Worm (Caenorhabditis elegans) whole organism, L2 larva: ENCODE results near the gene C31C9.7.
"Not testable (repeated sequence)": the region's sequence is repeated elsewhere in the genome, so short reads cannot be mapped to it uniquely, and the experiment has no call there.

Experiments
- C34F6.9 ChIP-seq: fragments of 150-350 bp; optimal IDR thresholded peaks from 2 replicates; lab custom pipeline; 2014; ENCODE audit warnings: missing biosample characterization, missing genetic modification characterization
- F13H6.1 ChIP-seq: sonication (generic microtip); optimal IDR thresholded peaks from 2 replicates; lab custom pipeline; 2016; ENCODE audit warnings: missing genetic modification characterization, missing compliant biosample characterization
- R02D3.7 ChIP-seq: fragments of 150-350 bp; optimal IDR thresholded peaks from 2 replicates; lab custom pipeline; 2014; ENCODE audit warnings: missing biosample characterization, missing genetic modification characterization
- Y55F3AM.14 ChIP-seq: fragments of 200-800 bp; sonication (Bioruptor generic); optimal IDR thresholded peaks from 2 replicates; lab custom pipeline; 2018; ENCODE audit warnings: mild to moderate bottlenecking, missing genetic modification characterization, missing compliant biosample characterization
- ZK546.5 ChIP-seq: sonication (generic microtip); optimal IDR thresholded peaks from 2 replicates; lab custom pipeline; 2017; ENCODE audit warnings: missing biosample characterization, missing genetic modification characterization
- aly-2 ChIP-seq: fragments of 150-350 bp; optimal IDR thresholded peaks from 2 replicates; lab custom pipeline; 2014; ENCODE audit warnings: missing biosample characterization, missing genetic modification characterization
- ama-1 ChIP-seq: fragments of 150-350 bp; optimal IDR thresholded peaks from 2 replicates; lab custom pipeline; 2018; ENCODE audit warnings: inconsistent platforms
- ceh-16 ChIP-seq: fragments of 150-350 bp; optimal IDR thresholded peaks from 2 replicates; lab custom pipeline; 2014; ENCODE audit warnings: missing biosample characterization, missing genetic modification characterization
- ceh-82 ChIP-seq: fragments of 150-350 bp; optimal IDR thresholded peaks from 2 replicates; lab custom pipeline; 2014; ENCODE audit warnings: missing biosample characterization, missing genetic modification characterization
- crh-2 ChIP-seq: sonication (generic microtip); optimal IDR thresholded peaks from 2 replicates; lab custom pipeline; 2017; ENCODE audit warnings: missing biosample characterization, missing genetic modification characterization
- dmd-4 ChIP-seq: sonication (generic microtip); optimal IDR thresholded peaks from 2 replicates; lab custom pipeline; 2017; ENCODE audit warnings: missing biosample characterization, missing genetic modification characterization
- egl-27 ChIP-seq: sonication (generic microtip); optimal IDR thresholded peaks from 3 replicates; lab custom pipeline; 2017; ENCODE audit warnings: missing biosample characterization, missing genetic modification reagents, missing genetic modification characterization
- elt-1 ChIP-seq: fragments of 150-350 bp; optimal IDR thresholded peaks from 2 replicates; lab custom pipeline; 2014; ENCODE audit warnings: missing biosample characterization, missing genetic modification characterization
- fos-1 ChIP-seq: fragments of 150-350 bp; optimal IDR thresholded peaks from 2 replicates; lab custom pipeline; 2014; ENCODE audit warnings: missing biosample characterization, missing genetic modification characterization
- gmeb-1 ChIP-seq: fragments of 150-350 bp; optimal IDR thresholded peaks from 2 replicates; lab custom pipeline; 2014; ENCODE audit warnings: missing biosample characterization, missing genetic modification characterization
- lin-11 ChIP-seq: fragments of 150-350 bp; sonication (generic microtip); optimal IDR thresholded peaks from 2 replicates; lab custom pipeline; 2014; ENCODE audit warnings: missing biosample characterization, missing genetic modification characterization, inconsistent platforms, mixed read lengths
- lin-13 ChIP-seq: fragments of 150-350 bp; optimal IDR thresholded peaks from 2 replicates; lab custom pipeline; 2014; ENCODE audit warnings: missing biosample characterization, missing genetic modification reagents, missing genetic modification characterization
- lin-39 ChIP-seq: fragments of 150-350 bp; optimal IDR thresholded peaks from 2 replicates; lab custom pipeline; 2014; ENCODE audit warnings: missing biosample characterization, missing genetic modification reagents, missing genetic modification characterization
- lsy-2 ChIP-seq, 2 experiments: fragments of 150-350 bp in 1 of 2; sonication (generic microtip) in 1 of 2; optimal IDR thresholded peaks; 2 replicates each; lab custom pipeline; 2014 to 2017; ENCODE audit warnings: missing biosample characterization in 2 of 2, missing genetic modification characterization in 2 of 2
- mbf-1 ChIP-seq: sonication (generic microtip); optimal IDR thresholded peaks from 2 replicates; lab custom pipeline; 2017; ENCODE audit warnings: missing biosample characterization, missing genetic modification characterization
- mdl-1 ChIP-seq, 2 experiments: fragments of 150-350 bp in 1 of 2; sonication (generic microtip) in 1 of 2; optimal IDR thresholded peaks; 2 replicates each; lab custom pipeline; 2017; ENCODE audit warnings: missing biosample characterization in 2 of 2, missing genetic modification characterization in 2 of 2
- nhr-10 ChIP-seq: sonication (generic microtip); optimal IDR thresholded peaks from 2 replicates; lab custom pipeline; 2017; ENCODE audit warnings: missing biosample characterization, missing genetic modification characterization
- nhr-11 ChIP-seq: fragments of 150-350 bp; optimal IDR thresholded peaks from 2 replicates; lab custom pipeline; 2014; ENCODE audit warnings: missing biosample characterization, missing genetic modification characterization
- nhr-12 ChIP-seq: fragments of 150-350 bp; optimal IDR thresholded peaks from 2 replicates; lab custom pipeline; 2014; ENCODE audit warnings: missing biosample characterization, missing genetic modification characterization
- nhr-21 ChIP-seq: fragments of 150-350 bp; optimal IDR thresholded peaks from 2 replicates; lab custom pipeline; 2014; ENCODE audit warnings: missing biosample characterization, missing genetic modification characterization
- nhr-237 ChIP-seq: fragments of 150-350 bp; optimal IDR thresholded peaks from 2 replicates; lab custom pipeline; 2014; ENCODE audit warnings: missing biosample characterization, missing genetic modification characterization
- nhr-6 ChIP-seq: fragments of 150-350 bp; optimal IDR thresholded peaks from 2 replicates; lab custom pipeline; 2014; ENCODE audit warnings: missing biosample characterization, missing genetic modification characterization
- peb-1 ChIP-seq: fragments of 150-350 bp; optimal IDR thresholded peaks from 2 replicates; lab custom pipeline; 2014; ENCODE audit warnings: missing biosample characterization, missing genetic modification characterization
- sma-3 ChIP-seq: sonication (generic microtip); optimal IDR thresholded peaks from 2 replicates; lab custom pipeline; 2016; ENCODE audit warnings: missing genetic modification reagents, missing genetic modification characterization, missing compliant biosample characterization
- sma-9 ChIP-seq, 2 experiments: fragments of 150-350 bp in 1 of 2; sonication (generic microtip) in 1 of 2; optimal IDR thresholded peaks; 2 replicates each; lab custom pipeline; 2014 to 2016; ENCODE audit warnings: missing genetic modification characterization in 2 of 2, mild to moderate bottlenecking in 1 of 2, missing biosample characterization in 1 of 2, missing compliant biosample characterization in 1 of 2, missing genetic modification reagents in 1 of 2, moderate library complexity in 1 of 2
- snpc-4 ChIP-seq: fragments of 150-350 bp; optimal IDR thresholded peaks from 2 replicates; lab custom pipeline; 2014; ENCODE audit warnings: missing biosample characterization, missing genetic modification characterization
- unc-39 ChIP-seq: fragments of 150-350 bp; optimal IDR thresholded peaks from 2 replicates; lab custom pipeline; 2014; ENCODE audit warnings: missing biosample characterization, missing genetic modification characterization
- unc-55 ChIP-seq: fragments of 150-350 bp; sonication (generic microtip); optimal IDR thresholded peaks from 3 replicates; lab custom pipeline; 2014; ENCODE audit warnings: missing biosample characterization, missing genetic modification reagents, missing genetic modification characterization
- ztf-4 ChIP-seq: fragments of 150-350 bp; optimal IDR thresholded peaks from 2 replicates; lab custom pipeline; 2014; ENCODE audit warnings: missing biosample characterization, missing genetic modification characterization

C31C9.7 gene

ce11 chrII:13640210-13640609 is 28.7 kb upstream of the C31C9.7 start (continued):
- no peak for TF ChIP-seq R02D3.7
- no peak for TF ChIP-seq lin-11 (tag; lab: Kevin White, UChicago)

DNA sequence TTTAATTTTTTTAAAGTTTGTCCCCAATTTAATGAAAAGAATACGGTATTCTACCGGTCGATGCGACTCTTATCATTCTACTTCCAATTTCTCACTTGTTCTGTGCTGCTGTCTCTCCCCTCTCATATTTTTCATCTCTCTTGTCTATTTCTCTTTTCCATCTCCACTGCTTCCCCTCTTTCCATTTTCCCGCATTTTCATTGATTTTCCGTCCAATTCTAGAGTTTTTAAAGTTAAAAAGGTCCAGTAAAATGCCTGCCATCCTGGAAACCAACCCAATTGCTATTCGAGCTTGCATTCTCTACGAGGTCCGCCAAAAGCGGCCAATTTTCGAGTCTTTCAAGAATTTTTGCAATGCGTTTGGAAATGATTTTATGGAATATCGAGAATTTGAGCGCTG is 27.6 kb upstream of the C31C9.7 start, which contains the start of gene fbxa-167:
Gene fbxa-167, plus strand, starts transcription at position 179 of the 400 bp plus-strand sequence.
- TF ChIP-seq ama-1, result no peak
- TF ChIP-seq lin-39 (tag; lab: Kevin White, UChicago), result no peak
- TF ChIP-seq dmd-4 (tag; lab: Kevin White, UChicago), result no peak
- TF ChIP-seq nhr-11 (tag; lab: Kevin White, UChicago), result no peak
- peak; percentile 4 for TF ChIP-seq fos-1 (tag; lab: Kevin White, UChicago)
- no peak for TF ChIP-seq lin-13
- peak; percentile 16 for TF ChIP-seq unc-55
- no peak for TF ChIP-seq Y55F3AM.14 (GFP tag; lab: Kevin White, UChicago)
- no peak for TF ChIP-seq nhr-10 (tag; lab: Kevin White, UChicago)
- TF ChIP-seq peb-1, result no peak
- no peak for TF ChIP-seq nhr-6 (tag; lab: Kevin White, UChicago)

ce11 chrII:13648230-13648629 is 20.7 kb upstream of the C31C9.7 start, which contains the start of gene fbxa-169:
Gene fbxa-169 (plus strand): TSS chrII:13648530.
- TF ChIP-seq ceh-82 (tag; lab: Kevin White, UChicago) (no peak), snpc-4 (tag; lab: Kevin White, UChicago) (no peak), nhr-6 (tag; lab: Kevin White, UChicago) (no peak), Y55F3AM.14 (GFP tag; lab: Kevin White, UChicago) (no peak)

DNA sequence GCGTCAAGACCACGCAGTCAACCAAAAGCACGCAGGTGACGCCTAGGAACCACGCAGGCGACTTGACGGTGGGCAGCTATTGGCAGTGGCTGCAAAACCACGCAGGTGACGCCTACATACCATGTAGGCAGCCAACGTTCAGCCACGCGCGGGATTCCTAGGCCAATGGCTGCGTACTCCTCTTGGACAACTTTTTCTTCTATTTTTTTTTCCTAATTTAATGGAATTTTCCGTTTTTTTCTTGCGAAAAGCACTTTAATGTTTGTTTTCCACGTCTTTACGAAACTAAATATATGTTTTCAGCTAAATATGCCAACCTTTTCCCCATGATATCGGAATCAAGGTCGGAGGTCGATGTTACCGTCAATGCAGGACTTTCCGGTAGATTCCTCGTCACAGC is 14.2 kb upstream of the C31C9.7 start, which contains the start of gene C31C9.9:
Gene C31C9.9, plus strand, starts transcription at position 301 of the 400 bp plus-strand sequence.
- not testable (repeated sequence) for TF ChIP-seq ztf-4; snpc-4 (tag; lab: Kevin White, UChicago); F13H6.1 (tag; lab: Kevin White, UChicago)

DNA sequence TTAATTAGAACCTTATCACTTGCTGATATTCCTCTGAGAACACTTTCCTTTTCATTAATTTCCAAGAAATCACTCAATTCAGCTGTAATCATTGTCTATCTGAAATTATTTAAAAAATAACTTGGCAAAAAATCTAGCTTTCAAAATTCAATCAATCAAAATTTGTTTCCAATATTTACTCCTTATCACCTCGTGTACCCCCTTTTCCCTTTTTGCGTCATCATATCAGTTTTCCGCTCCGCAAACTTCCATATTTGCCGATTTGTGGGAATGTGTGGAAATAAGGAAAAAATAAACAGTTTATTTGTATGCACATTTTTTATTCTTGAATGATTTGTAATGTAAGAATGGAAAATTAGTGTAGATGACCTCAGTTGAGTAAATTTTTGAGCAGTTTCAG is 6.9 kb upstream of the C31C9.7 start, which contains the start of gene C31C9.6:
Gene C31C9.6, minus strand, starts transcription at position 101 of the 400 bp plus-strand sequence.
- TF ChIP-seq R02D3.7; C34F6.9 (tag; lab: Kevin White, UChicago); ZK546.5 (tag; lab: Kevin White, UChicago): not testable (repeated sequence)

DNA sequence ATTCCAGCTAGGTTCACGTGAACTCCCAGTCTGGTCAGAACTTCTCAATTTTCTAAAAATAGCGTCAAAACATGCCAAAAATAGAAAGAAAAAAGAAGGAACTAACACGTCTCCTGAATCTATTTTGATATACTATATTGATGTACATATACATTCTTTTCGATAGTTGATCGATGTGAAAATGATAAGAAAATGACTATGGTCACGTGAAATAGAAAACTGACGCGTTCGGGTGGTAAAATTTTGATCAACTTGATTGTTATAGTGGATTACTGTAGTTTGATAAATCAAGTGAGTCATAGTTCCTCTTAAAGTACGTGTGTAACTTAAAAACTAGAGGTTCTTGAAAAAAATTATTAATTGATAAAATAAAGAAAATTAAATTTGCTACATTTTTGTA is 4.5 kb upstream of the C31C9.7 start:
- TF ChIP-seq crh-2 (tag; lab: Kevin White, UChicago) (peak; percentile 73), nhr-21 (peak; percentile 16), gmeb-1 (peak; percentile 13), aly-2 (no peak), sma-3 (GFP tag; lab: Kevin White, UChicago) (peak; percentile 45), lsy-2 (tag; optimal IDR thresholded peaks at IDR 0.05; lab: Kevin White, UChicago) (peak in 1 of 2 experiments; percentile 63), sma-9 (GFP tag; optimal IDR thresholded peaks at IDR 0.05; lab: Kevin White, UChicago) (peak; percentile 61), sma-9 (tag; optimal IDR thresholded peaks at IDR 0.05; lab: Kevin White, UChicago) (no peak), R02D3.7 (no peak), mbf-1 (tag; lab: Kevin White, UChicago) (no peak), fos-1 (tag; lab: Kevin White, UChicago) (peak; percentile 66)

- peak; percentile 28 for TF ChIP-seq gmeb-1
- peak in 1 of 2 experiments; percentile 37 for TF ChIP-seq lsy-2 (tag; optimal IDR thresholded peaks at IDR 0.05; lab: Kevin White, UChicago)
- TF ChIP-seq sma-3 (GFP tag; lab: Kevin White, UChicago), result peak; percentile 38
- no peak for TF ChIP-seq elt-1 (tag; lab: Kevin White, UChicago)
- peak; percentile 90 for TF ChIP-seq fos-1 (tag; lab: Kevin White, UChicago)
- TF ChIP-seq sma-9 (GFP tag; optimal IDR thresholded peaks at IDR 0.05; lab: Kevin White, UChicago), result peak; percentile 85
- TF ChIP-seq sma-9 (tag; optimal IDR thresholded peaks at IDR 0.05; lab: Kevin White, UChicago), result no peak
- TF ChIP-seq ceh-16 (tag; lab: Kevin White, UChicago), result no peak
- TF ChIP-seq crh-2 (tag; lab: Kevin White, UChicago), result peak; percentile 73
- no peak for TF ChIP-seq nhr-12 (tag; lab: Kevin White, UChicago)
- no peak for TF ChIP-seq mdl-1 (tag; optimal IDR thresholded peaks at IDR 0.05; lab: Kevin White, UChicago)
- no peak for TF ChIP-seq nhr-237 (tag; lab: Kevin White, UChicago)
- no peak for TF ChIP-seq unc-39 (tag; lab: Kevin White, UChicago)
- no peak for TF ChIP-seq dmd-4 (tag; lab: Kevin White, UChicago)
- TF ChIP-seq egl-27 (tag; lab: Kevin White, UChicago), result peak; percentile 49
Measured at ce11 chrII:13664993-13665680, 3.8 kb upstream of the C31C9.7 start.
